Worm (Caenorhabditis elegans) whole organism, young adult: Measurements from ENCODE around the gene alh-12.

Source experiments
- F52B5.7 ChIP-seq: sonication (generic microtip); optimal IDR thresholded peaks from 2 replicates; lab custom pipeline; 2016; ENCODE audit warnings: mild to moderate bottlenecking, missing genetic modification characterization, missing compliant biosample characterization
- K11D2.4 ChIP-seq: fragments of 200-800 bp; sonication (Bioruptor generic); IDR thresholded peaks from 2 replicates; pipeline ENCODE4 v1.3.6; 2022; ENCODE audit warnings: missing genetic modification reagents, missing genetic modification characterization, missing compliant biosample characterization
- aptf-3 ChIP-seq: fragments of 200-800 bp; sonication (Bioruptor generic); IDR thresholded peaks from 2 replicates; pipeline ENCODE4 v1.3.6; 2022; ENCODE audit warnings: missing genetic modification characterization, missing compliant biosample characterization
- hrde-1 ChIP-seq: sonication (generic microtip); optimal IDR thresholded peaks from 2 replicates; lab custom pipeline; 2016; ENCODE audit warnings: missing genetic modification characterization, mild to moderate bottlenecking, missing compliant biosample characterization, moderate library complexity, missing genotype, missing genetic modification reagents, borderline replicate concordance
- lin-35 ChIP-seq, 3 experiments: fragments of 150-350 bp in 2 of 3; sonication (generic microtip) in 1 of 3; optimal IDR thresholded peaks; 2 replicates each; lab custom pipeline; 2014 to 2018; ENCODE audit warnings: missing biosample characterization in 3 of 3, missing genetic modification characterization in 3 of 3, missing genetic modification reagents in 3 of 3
- pbrm-1 ChIP-seq: fragments of 200-800 bp; sonication (Bioruptor generic); IDR thresholded peaks from 2 replicates; pipeline ENCODE4 v1.3.6; 2022; ENCODE audit warnings: missing genetic modification reagents, missing genetic modification characterization, missing compliant biosample characterization
- ztf-28 ChIP-seq: fragments of 200-800 bp; sonication (Bioruptor generic); IDR thresholded peaks from 2 replicates; pipeline ENCODE4 v1.3.6; 2022; ENCODE audit warnings: missing genetic modification reagents, missing genetic modification characterization, missing compliant biosample characterization

ce11 chrIII:7499421-7499902, 45.6 kb downstream of the alh-12 start, which contains the start of the genes C07H6.9 and sap-140:
- TF ChIP-seq hrde-1 (tag; lab: Kevin White, UChicago) (no peak), aptf-3 (no peak), ztf-28 (GFP tag; lab: Robert Waterston, UW) (no peak), F52B5.7 (no peak), lin-35 (GFP tag; optimal IDR thresholded peaks at IDR 0.05; lab: Kevin White, UChicago) (peak in 2 of 3 experiments; percentile 84 to 92), K11D2.4 (GFP tag; lab: Robert Waterston, UW) (peak; percentile 11; the same call in 1 of the 2 replicates), pbrm-1 (GFP tag; lab: Robert Waterston, UW) (peak; percentile 64; the same call in 1 of the 2 replicates)
